Worm (Caenorhabditis elegans): Measurements from ENCODE around the gene ptp-1.

The ptp-1 gene

ce11 chrIII:3550364-3550763 is 40.2 kb upstream of the ptp-1 start:
- TF ChIP-seq B0310.2 (tag; optimal IDR thresholded peaks at IDR 0.05): no peak
- no peak for TF ChIP-seq ets-7 (tag; optimal IDR thresholded peaks at IDR 0.05)
- no peak for TF ChIP-seq ama-1 (optimal IDR thresholded peaks at IDR 0.05)
- TF ChIP-seq sea-1 (GFP tag; conservative IDR thresholded peaks at IDR 0.05): no peak
- no peak for TF ChIP-seq hmbx-1 (tag; optimal IDR thresholded peaks at IDR 0.05)
- TF ChIP-seq hmg-4 (GFP tag; optimal IDR thresholded peaks at IDR 0.05): no peak
- no peak for TF ChIP-seq ceh-13 (GFP tag; optimal IDR thresholded peaks at IDR 0.05)
- TF ChIP-seq flt-1 (GFP tag; IDR thresholded peaks at IDR 0.05): no peak
- no peak for TF ChIP-seq F13C5.2 (tag; optimal IDR thresholded peaks at IDR 0.05)
- TF ChIP-seq aly-1 (tag; optimal IDR thresholded peaks at IDR 0.05): no peak
- TF ChIP-seq hnd-1 (tag; optimal IDR thresholded peaks at IDR 0.05): no peak
- TF ChIP-seq scrt-1 (GFP tag; IDR thresholded peaks at IDR 0.05): no peak

- TF ChIP-seq F13C5.2 (tag; optimal IDR thresholded peaks at IDR 0.05) (no peak), ceh-36 (tag; optimal IDR thresholded peaks at IDR 0.05) (no peak), B0310.2 (tag; optimal IDR thresholded peaks at IDR 0.05) (no peak), ama-1 (optimal IDR thresholded peaks at IDR 0.05) (no peak), tbx-37 (GFP tag; conservative IDR thresholded peaks at IDR 0.05) (no peak), aly-1 (tag; optimal IDR thresholded peaks at IDR 0.05) (no peak), ets-7 (tag; optimal IDR thresholded peaks at IDR 0.05) (no peak), ceh-13 (GFP tag; optimal IDR thresholded peaks at IDR 0.05) (no peak)
Measured at ce11 chrIII:3553349-3553748, 37.2 kb upstream of the ptp-1 start, which contains the start of gene C54C6.4. C54C6.4 (plus strand) TSS chrIII:3553649.

- TF ChIP-seq ceh-13 (GFP tag; optimal IDR thresholded peaks at IDR 0.05): no peak
- TF ChIP-seq hmg-4 (GFP tag; optimal IDR thresholded peaks at IDR 0.05): no peak
- TF ChIP-seq B0310.2 (tag; optimal IDR thresholded peaks at IDR 0.05): no peak
- no peak for TF ChIP-seq ets-7 (tag; optimal IDR thresholded peaks at IDR 0.05)
- no peak for TF ChIP-seq ceh-36 (tag; optimal IDR thresholded peaks at IDR 0.05)
- no peak for TF ChIP-seq tra-4 (tag; optimal IDR thresholded peaks at IDR 0.05)
- TF ChIP-seq scrt-1 (GFP tag; IDR thresholded peaks at IDR 0.05): no peak
- no peak for TF ChIP-seq tbx-37 (GFP tag; conservative IDR thresholded peaks at IDR 0.05)
- TF ChIP-seq hnd-1 (tag; optimal IDR thresholded peaks at IDR 0.05): no peak
- TF ChIP-seq aly-1 (tag; optimal IDR thresholded peaks at IDR 0.05): no peak
- TF ChIP-seq sea-1 (GFP tag; conservative IDR thresholded peaks at IDR 0.05): no peak
- no peak for TF ChIP-seq hmbx-1 (tag; optimal IDR thresholded peaks at IDR 0.05)
Measured at ce11 chrIII:3560235-3560634, 30.3 kb upstream of the ptp-1 start.

- TF ChIP-seq sea-1 (GFP tag; conservative IDR thresholded peaks at IDR 0.05) (no peak), scrt-1 (GFP tag; IDR thresholded peaks at IDR 0.05) (no peak), F13C5.2 (tag; optimal IDR thresholded peaks at IDR 0.05) (no peak), tbx-11 (GFP tag; IDR thresholded peaks at IDR 0.05) (no peak), tbx-37 (GFP tag; conservative IDR thresholded peaks at IDR 0.05) (no peak), ets-7 (tag; optimal IDR thresholded peaks at IDR 0.05) (no peak), tra-4 (tag; optimal IDR thresholded peaks at IDR 0.05) (no peak)
Measured at ce11 chrIII:3562276-3562675, 28.2 kb upstream of the ptp-1 start.

ce11 chrIII:3564762-3565359 is 25.7 kb upstream of the ptp-1 start:
- no peak for TF ChIP-seq aly-1 (tag; optimal IDR thresholded peaks at IDR 0.05)
- no peak for TF ChIP-seq ets-7 (tag; optimal IDR thresholded peaks at IDR 0.05)
- TF ChIP-seq tra-4 (tag; optimal IDR thresholded peaks at IDR 0.05): no peak
- no peak for TF ChIP-seq scrt-1 (GFP tag; IDR thresholded peaks at IDR 0.05)
- TF ChIP-seq ama-1 (optimal IDR thresholded peaks at IDR 0.05): no peak
- TF ChIP-seq hnd-1 (tag; optimal IDR thresholded peaks at IDR 0.05): no peak
- TF ChIP-seq ceh-13 (GFP tag; optimal IDR thresholded peaks at IDR 0.05): no peak
- TF ChIP-seq pes-1 (GFP tag; IDR thresholded peaks at IDR 0.05): no peak
- TF ChIP-seq ceh-36 (tag; optimal IDR thresholded peaks at IDR 0.05): no peak
- no peak for TF ChIP-seq tbx-11 (GFP tag; IDR thresholded peaks at IDR 0.05)
- no peak for TF ChIP-seq sea-1 (GFP tag; conservative IDR thresholded peaks at IDR 0.05)
- TF ChIP-seq B0310.2 (tag; optimal IDR thresholded peaks at IDR 0.05): no peak
- no peak for TF ChIP-seq F13C5.2 (tag; optimal IDR thresholded peaks at IDR 0.05)
- TF ChIP-seq hmbx-1 (tag; optimal IDR thresholded peaks at IDR 0.05): no peak
- no peak for TF ChIP-seq tbx-37 (GFP tag; conservative IDR thresholded peaks at IDR 0.05)
- TF ChIP-seq hmg-4 (GFP tag; optimal IDR thresholded peaks at IDR 0.05): no peak
- no peak for TF ChIP-seq flt-1 (GFP tag; IDR thresholded peaks at IDR 0.05)

- TF ChIP-seq aly-1 (tag; optimal IDR thresholded peaks at IDR 0.05) (no peak), pes-1 (GFP tag; IDR thresholded peaks at IDR 0.05) (no peak), hnd-1 (tag; optimal IDR thresholded peaks at IDR 0.05) (no peak), hmg-4 (GFP tag; optimal IDR thresholded peaks at IDR 0.05) (peak; percentile 8), tra-4 (tag; optimal IDR thresholded peaks at IDR 0.05) (no peak)
Measured at ce11 chrIII:3566785-3567184, 23.7 kb upstream of the ptp-1 start.

- TF ChIP-seq B0310.2 (tag; optimal IDR thresholded peaks at IDR 0.05) (no peak), flt-1 (GFP tag; IDR thresholded peaks at IDR 0.05) (no peak), F13C5.2 (tag; optimal IDR thresholded peaks at IDR 0.05) (no peak), ets-7 (tag; optimal IDR thresholded peaks at IDR 0.05) (no peak), sea-1 (GFP tag; conservative IDR thresholded peaks at IDR 0.05) (no peak), ceh-36 (tag; optimal IDR thresholded peaks at IDR 0.05) (no peak), hmg-4 (GFP tag; optimal IDR thresholded peaks at IDR 0.05) (no peak), tra-4 (tag; optimal IDR thresholded peaks at IDR 0.05) (no peak), tbx-37 (GFP tag; conservative IDR thresholded peaks at IDR 0.05) (no peak), pes-1 (GFP tag; IDR thresholded peaks at IDR 0.05) (no peak)
Measured at ce11 chrIII:3569763-3570162, 20.8 kb upstream of the ptp-1 start.

ce11 chrIII:3571371-3571902 is 19.1 kb upstream of the ptp-1 start:
- TF ChIP-seq sea-1 (GFP tag; conservative IDR thresholded peaks at IDR 0.05) (no peak), tra-4 (tag; optimal IDR thresholded peaks at IDR 0.05) (no peak), tbx-37 (GFP tag; conservative IDR thresholded peaks at IDR 0.05) (no peak), pes-1 (GFP tag; IDR thresholded peaks at IDR 0.05) (no peak), ama-1 (optimal IDR thresholded peaks at IDR 0.05) (no peak), F13C5.2 (tag; optimal IDR thresholded peaks at IDR 0.05) (no peak), hmbx-1 (tag; optimal IDR thresholded peaks at IDR 0.05) (no peak), aly-1 (tag; optimal IDR thresholded peaks at IDR 0.05) (no peak), ceh-36 (tag; optimal IDR thresholded peaks at IDR 0.05) (no peak), ets-7 (tag; optimal IDR thresholded peaks at IDR 0.05) (no peak), flt-1 (GFP tag; IDR thresholded peaks at IDR 0.05) (no peak), hnd-1 (tag; optimal IDR thresholded peaks at IDR 0.05) (no peak), B0310.2 (tag; optimal IDR thresholded peaks at IDR 0.05) (no peak), tbx-11 (GFP tag; IDR thresholded peaks at IDR 0.05) (no peak), hmg-4 (GFP tag; optimal IDR thresholded peaks at IDR 0.05) (no peak), scrt-1 (GFP tag; IDR thresholded peaks at IDR 0.05) (no peak), ceh-13 (GFP tag; optimal IDR thresholded peaks at IDR 0.05) (no peak)

Data from whole organism, early embryonic.